Worm (Caenorhabditis elegans) whole organism, L2 larva: Measurements from ENCODE around the gene cfz-2.
"Not testable (repeated sequence)": the region's sequence is repeated elsewhere in the genome, so short reads cannot be mapped to it uniquely, and the experiment has no call there.

ENCODE experiments used
- nhr-6 ChIP-seq: fragments of 150-350 bp; optimal IDR thresholded peaks from 2 replicates; lab custom pipeline; 2014; ENCODE audit warnings: missing biosample characterization, missing genetic modification characterization
- skn-1 ChIP-seq: sonication (generic microtip); optimal IDR thresholded peaks from 2 replicates; lab custom pipeline; 2017; ENCODE audit warnings: missing biosample characterization, missing genetic modification characterization

DNA sequence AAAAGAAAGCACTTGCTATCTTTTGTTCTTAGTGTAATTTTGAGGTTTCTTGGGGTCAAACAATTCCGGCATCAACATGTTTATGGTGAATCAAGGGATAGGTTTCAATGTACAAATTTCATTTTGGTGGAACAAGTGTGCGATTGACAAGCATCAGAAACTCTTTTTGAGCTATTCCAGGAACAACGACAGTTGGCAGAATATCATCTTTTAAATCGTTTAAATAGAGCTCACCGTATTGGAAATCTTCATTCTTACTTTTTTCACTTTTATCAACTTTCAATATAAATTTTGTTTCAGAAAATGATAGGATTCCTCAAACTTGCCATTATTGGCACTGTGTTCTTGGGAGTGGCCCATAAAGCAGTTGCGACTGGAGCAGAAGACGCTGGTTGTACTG is 44.7 kb downstream of the cfz-2 start, which contains the start of gene T20D4.10:
- not testable (repeated sequence) for TF ChIP-seq skn-1; nhr-6 (tag; lab: Kevin White, UChicago)
